Fruit fly (Drosophila melanogaster) Kc167 (cell line): Measurements from ENCODE around the gene Pdf.

Source experiments
- Myc ChIP-seq: fragments of >200 bp; optimal IDR thresholded peaks from 2 replicates; lab custom pipeline; 2017; ENCODE audit warnings: missing external identifiers
- h ChIP-seq: fragments of >200 bp; optimal IDR thresholded peaks from 3 replicates; lab custom pipeline; 2018; ENCODE audit warnings: missing external identifiers
- insv ChIP-seq: fragments of >200 bp; optimal IDR thresholded peaks from 3 replicates; lab custom pipeline; 2018; ENCODE audit warnings: missing external identifiers
- psq ChIP-seq: fragments of >200 bp; optimal IDR thresholded peaks from 2 replicates; lab custom pipeline; 2017; ENCODE audit warnings: missing external identifiers
- ttk ChIP-seq: sonication (Bioruptor generic); optimal IDR thresholded peaks from 2 replicates; lab custom pipeline; 2017; ENCODE audit warnings: missing external identifiers

dm6 chr3R:26443875-26444511 is 11.9 kb downstream of the Pdf start:
- no peak for TF ChIP-seq psq
- TF ChIP-seq insv (lab: Kevin White, UChicago), result no peak
- TF ChIP-seq h (lab: Kevin White, UChicago), result no peak
- no peak for TF ChIP-seq ttk (lab: Kevin White, UChicago)
- TF ChIP-seq Myc (lab: Kevin White, UChicago), result no peak
